Fruit fly (Drosophila melanogaster) whole organism, embryonic: ENCODE results near the gene CG14915.

Experiments
- Asciz ChIP-seq: fragments of 200-800 bp; sonication (Bioruptor generic); optimal IDR thresholded peaks from 2 replicates; lab custom pipeline; 2017; ENCODE audit warnings: missing biosample characterization, mild to moderate bottlenecking, missing genetic modification characterization, missing genetic modification reagents
- B-H2 ChIP-seq: fragments of 200-800 bp; sonication (Bioruptor generic); optimal IDR thresholded peaks from 2 replicates; lab custom pipeline; 2018; ENCODE audit warnings: missing biosample characterization, mild to moderate bottlenecking, missing genetic modification characterization
- CG10431 ChIP-seq: fragments of 200-800 bp; sonication (Bioruptor generic); optimal IDR thresholded peaks from 3 replicates; lab custom pipeline; 2018; ENCODE audit warnings: missing biosample characterization, mild to moderate bottlenecking, missing genetic modification characterization
- CG11723 ChIP-seq: fragments of 200-800 bp; sonication (Bioruptor generic); optimal IDR thresholded peaks from 2 replicates; lab custom pipeline; 2017; ENCODE audit warnings: missing biosample characterization, mild to moderate bottlenecking, missing genetic modification characterization
- CG12104 ChIP-seq: fragments of 200-800 bp; sonication (Bioruptor generic); optimal IDR thresholded peaks from 3 replicates; lab custom pipeline; 2016; ENCODE audit warnings: missing biosample characterization, missing genetic modification characterization
- CG12659 ChIP-seq: fragments of 200-800 bp; sonication (Bioruptor generic); optimal IDR thresholded peaks from 3 replicates; lab custom pipeline; 2017; ENCODE audit warnings: mild to moderate bottlenecking, missing biosample characterization, missing genetic modification reagents, missing genetic modification characterization
- CG12744 ChIP-seq: fragments of 200-800 bp; sonication (Bioruptor generic); optimal IDR thresholded peaks from 2 replicates; lab custom pipeline; 2016; ENCODE audit warnings: missing biosample characterization, missing genetic modification characterization
- CG13123 ChIP-seq: fragments of 200-800 bp; sonication (Bioruptor generic); optimal IDR thresholded peaks from 2 replicates; lab custom pipeline; 2016; ENCODE audit warnings: missing biosample characterization, missing genetic modification characterization
- CG13296 ChIP-seq: fragments of 200-800 bp; sonication (Bioruptor generic); optimal IDR thresholded peaks from 3 replicates; lab custom pipeline; 2018; ENCODE audit warnings: missing biosample characterization, mild to moderate bottlenecking, missing genetic modification characterization
- CG13424 ChIP-seq: fragments of 200-800 bp; sonication (Bioruptor generic); optimal IDR thresholded peaks from 2 replicates; lab custom pipeline; 2019; ENCODE audit warnings: missing biosample characterization, mild to moderate bottlenecking, missing genetic modification characterization, moderate library complexity
- CG14014 ChIP-seq: fragments of 200-800 bp; sonication (Bioruptor generic); IDR thresholded peaks from 2 replicates; pipeline ENCODE4 v1.3.6; 2022; ENCODE audit warnings: missing biosample characterization, missing genetic modification characterization
- CG14710 ChIP-seq: fragments of 200-800 bp; sonication (Bioruptor generic); optimal IDR thresholded peaks from 3 replicates; lab custom pipeline; 2019; ENCODE audit warnings: missing biosample characterization, mild to moderate bottlenecking, missing genetic modification characterization, moderate library complexity
- CG1603 ChIP-seq: fragments of 200-800 bp; sonication (Bioruptor generic); optimal IDR thresholded peaks from 2 replicates; lab custom pipeline; 2019; ENCODE audit warnings: missing biosample characterization, mild to moderate bottlenecking, missing genetic modification characterization, moderate library complexity
- CG17328 ChIP-seq: fragments of 200-800 bp; sonication (Bioruptor generic); IDR thresholded peaks from 2 replicates; pipeline ENCODE4 v1.3.6; 2022; ENCODE audit warnings: missing biosample characterization, missing genetic modification characterization
- CG17359 ChIP-seq: fragments of 200-800 bp; sonication (Bioruptor generic); optimal IDR thresholded peaks from 3 replicates; lab custom pipeline; 2018; ENCODE audit warnings: missing biosample characterization, mild to moderate bottlenecking, missing genetic modification characterization, moderate library complexity
- CG17829 ChIP-seq: fragments of 200-800 bp; optimal IDR thresholded peaks from 2 replicates; lab custom pipeline; 2019; ENCODE audit warnings: missing biosample characterization, mild to moderate bottlenecking, missing genetic modification characterization, moderate library complexity
- CG17912 ChIP-seq: fragments of 200-800 bp; sonication (Bioruptor generic); optimal IDR thresholded peaks from 2 replicates; lab custom pipeline; 2018; ENCODE audit warnings: missing biosample characterization, mild to moderate bottlenecking, missing genetic modification characterization
- CG18599 ChIP-seq: fragments of 200-800 bp; sonication (Bioruptor generic); optimal IDR thresholded peaks from 3 replicates; lab custom pipeline; 2017; ENCODE audit warnings: missing biosample characterization, missing genetic modification characterization, mild to moderate bottlenecking, moderate library complexity, missing genetic modification reagents
- CG31365 ChIP-seq: fragments of 200-800 bp; sonication (Bioruptor generic); optimal IDR thresholded peaks from 2 replicates; lab custom pipeline; 2018; ENCODE audit warnings: missing biosample characterization, mild to moderate bottlenecking, missing genetic modification characterization
- CG31441 ChIP-seq: fragments of 200-800 bp; sonication (Bioruptor generic); IDR thresholded peaks from 2 replicates; pipeline ENCODE4 v1.3.6; 2022; ENCODE audit warnings: missing biosample characterization, missing genetic modification characterization
- CG3407 ChIP-seq: fragments of 200-800 bp; sonication (Bioruptor generic); optimal IDR thresholded peaks from 2 replicates; lab custom pipeline; 2018; ENCODE audit warnings: missing biosample characterization, mild to moderate bottlenecking, missing genetic modification characterization
- CG5180 ChIP-seq: fragments of 200-800 bp; sonication (Bioruptor generic); optimal IDR thresholded peaks from 3 replicates; lab custom pipeline; 2017; ENCODE audit warnings: missing biosample characterization, missing genetic modification characterization, mild to moderate bottlenecking, moderate library complexity, missing genetic modification reagents
- CG7745 ChIP-seq: fragments of 200-800 bp; sonication (Bioruptor generic); optimal IDR thresholded peaks from 2 replicates; lab custom pipeline; 2018; ENCODE audit warnings: missing biosample characterization, mild to moderate bottlenecking, missing genetic modification characterization, moderate library complexity
- CG8478 ChIP-seq: fragments of >200 bp; optimal IDR thresholded peaks from 2 replicates; lab custom pipeline; 2018
- CG9727 ChIP-seq: fragments of 200-800 bp; sonication (Bioruptor generic); optimal IDR thresholded peaks from 3 replicates; lab custom pipeline; 2017; ENCODE audit warnings: missing biosample characterization, mild to moderate bottlenecking, missing genetic modification characterization
- Fer1 ChIP-seq: fragments of 200-800 bp; sonication (Bioruptor generic); optimal IDR thresholded peaks from 2 replicates; lab custom pipeline; 2017; ENCODE audit warnings: missing biosample characterization, mild to moderate bottlenecking, missing genetic modification characterization
- H2.0 ChIP-seq: fragments of 200-800 bp; sonication (Bioruptor generic); IDR thresholded peaks from 2 replicates; pipeline ENCODE4 v1.3.6; 2022; ENCODE audit warnings: missing biosample characterization, missing genetic modification characterization
- HLHmδ ChIP-seq: fragments of 200-800 bp; sonication (Bioruptor generic); optimal IDR thresholded peaks from 2 replicates; lab custom pipeline; 2018; ENCODE audit warnings: missing biosample characterization, mild to moderate bottlenecking, missing genetic modification characterization, moderate library complexity
- Opbp ChIP-seq: fragments of 200-800 bp; sonication (Bioruptor generic); IDR thresholded peaks from 3 replicates; pipeline ENCODE4 v1.3.6; 2022; ENCODE audit warnings: missing biosample characterization, missing genetic modification characterization; ENCODE audit not compliant: partially characterized antibody
- Side ChIP-seq: fragments of 200-800 bp; sonication (Bioruptor generic); optimal IDR thresholded peaks from 2 replicates; lab custom pipeline; 2016; ENCODE audit warnings: missing biosample characterization, missing genetic modification characterization
- abd-A ChIP-seq: fragments of 200-800 bp; sonication (Bioruptor generic); optimal IDR thresholded peaks from 3 replicates; lab custom pipeline; 2019; ENCODE audit warnings: missing biosample characterization, mild to moderate bottlenecking, missing genetic modification characterization, moderate library complexity
- az2 ChIP-seq: fragments of 200-800 bp; sonication (Bioruptor generic); optimal IDR thresholded peaks from 3 replicates; lab custom pipeline; 2016; ENCODE audit warnings: missing biosample characterization, missing genetic modification characterization
- bsh ChIP-seq, 2 experiments: fragments of 200-800 bp; sonication (Bioruptor generic); optimal IDR thresholded peaks; 2 replicates each; lab custom pipeline; 2017 to 2018; ENCODE audit warnings: mild to moderate bottlenecking in 2 of 2, missing biosample characterization in 2 of 2, missing genetic modification characterization in 2 of 2, moderate library complexity in 1 of 2
- caup ChIP-seq: fragments of 200-800 bp; sonication (Bioruptor generic); optimal IDR thresholded peaks from 3 replicates; lab custom pipeline; 2017; ENCODE audit warnings: missing biosample characterization, mild to moderate bottlenecking, missing genetic modification characterization, moderate library complexity; ENCODE audit not compliant: severe bottlenecking
- corto ChIP-seq: fragments of 200-800 bp; sonication (Bioruptor generic); optimal IDR thresholded peaks from 2 replicates; lab custom pipeline; 2016; ENCODE audit warnings: missing biosample characterization, mild to moderate bottlenecking, missing genetic modification characterization, moderate library complexity
- eve ChIP-seq, 2 experiments: fragments of >200 bp; optimal IDR thresholded peaks; 2 replicates each; lab custom pipeline; 2017; ENCODE audit warnings: missing biosample characterization in 2 of 2, missing genetic modification characterization in 2 of 2
- grn ChIP-seq: fragments of 200-800 bp; sonication (Bioruptor generic); optimal IDR thresholded peaks from 3 replicates; lab custom pipeline; 2017; ENCODE audit warnings: missing biosample characterization, missing genetic modification characterization
- maf-S ChIP-seq: fragments of 200-800 bp; sonication (Bioruptor generic); optimal IDR thresholded peaks from 2 replicates; lab custom pipeline; 2016; ENCODE audit warnings: missing biosample characterization, missing genetic modification characterization
- nau ChIP-seq: fragments of 200-800 bp; sonication (Bioruptor generic); optimal IDR thresholded peaks from 3 replicates; lab custom pipeline; 2017; ENCODE audit warnings: missing biosample characterization, mild to moderate bottlenecking, missing genetic modification characterization, missing genetic modification reagents
- nerfin-2 ChIP-seq: fragments of 200-800 bp; sonication (Bioruptor generic); IDR thresholded peaks from 2 replicates; pipeline ENCODE4 v1.3.6; 2022; ENCODE audit warnings: missing biosample characterization, missing genetic modification characterization; ENCODE audit not compliant: partially characterized antibody
- org-1 ChIP-seq: fragments of 200-800 bp; sonication (Bioruptor generic); optimal IDR thresholded peaks from 2 replicates; lab custom pipeline; 2017; ENCODE audit warnings: missing biosample characterization, missing genetic modification characterization
- pfk ChIP-seq: fragments of 200-800 bp; sonication (Bioruptor generic); optimal IDR thresholded peaks from 2 replicates; lab custom pipeline; 2018; ENCODE audit warnings: missing biosample characterization, mild to moderate bottlenecking, missing genetic modification characterization, moderate library complexity
- pita ChIP-seq: fragments of 200-800 bp; sonication (Bioruptor generic); optimal IDR thresholded peaks from 2 replicates; lab custom pipeline; 2017; ENCODE audit warnings: missing biosample characterization, mild to moderate bottlenecking, missing genetic modification characterization
- prd ChIP-seq, 3 experiments: fragments of >200 bp in 2 of 3; fragments of 200-800 bp in 1 of 3; sonication (Bioruptor generic) in 1 of 3; optimal IDR thresholded peaks in 2 of 3; IDR thresholded peaks in 1 of 3; 2 replicates in 2 of 3; 3 replicates in 1 of 3; pipeline versions ENCODE4 v1.3.6 to Lab custom; 2017 to 2022; ENCODE audit warnings: missing biosample characterization in 1 of 3, missing genetic modification characterization in 1 of 3
- psq ChIP-seq: fragments of 200-800 bp; sonication (Bioruptor generic); optimal IDR thresholded peaks from 2 replicates; lab custom pipeline; 2017; ENCODE audit warnings: missing biosample characterization, missing genetic modification characterization
- so ChIP-seq: fragments of 200-800 bp; sonication (Bioruptor generic); IDR thresholded peaks from 3 replicates; pipeline ENCODE4 v1.3.6; 2022; ENCODE audit warnings: missing biosample characterization, missing genetic modification characterization
- tap ChIP-seq: fragments of 200-800 bp; optimal IDR thresholded peaks from 3 replicates; lab custom pipeline; 2019; ENCODE audit warnings: missing biosample characterization, mild to moderate bottlenecking, missing genetic modification characterization, moderate library complexity

Gene CG14915

DNA sequence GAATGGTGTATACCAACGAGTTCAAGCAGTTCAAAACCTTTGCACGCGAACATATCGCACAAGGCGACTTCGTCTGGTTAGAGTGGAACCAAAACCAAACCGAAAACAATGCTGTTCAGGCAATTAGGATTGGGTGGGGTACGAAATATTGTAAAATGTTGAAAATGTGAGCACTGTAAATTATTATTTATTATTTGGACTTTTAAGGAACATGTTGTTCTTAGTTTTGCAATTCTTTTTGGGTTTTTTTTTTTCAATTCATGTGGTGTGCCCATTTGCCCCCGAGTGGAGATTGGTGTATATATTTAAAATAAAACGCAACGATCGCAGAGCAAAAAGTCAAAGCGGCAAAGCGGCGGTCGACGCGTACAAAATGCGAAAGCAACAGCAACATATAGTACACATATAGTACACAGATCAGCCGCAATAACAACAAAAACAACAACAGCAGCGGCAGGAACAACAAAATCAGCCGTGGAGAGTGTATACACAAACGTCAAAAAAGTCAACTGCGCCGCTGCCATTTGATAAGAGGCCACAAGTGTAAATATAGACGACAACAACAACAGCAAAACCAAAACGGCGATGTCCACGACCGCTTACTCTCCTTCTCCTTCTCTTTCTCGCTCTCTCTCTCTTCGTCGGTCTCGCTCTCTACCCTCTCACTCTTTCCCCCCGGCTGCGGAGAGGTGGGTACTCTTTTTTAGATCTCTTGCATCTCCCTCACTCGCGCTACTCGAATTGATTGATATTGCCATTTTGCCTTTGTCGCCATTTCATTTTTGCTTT lies 26.0 kb upstream of the CG14915 start (continued):
- TF ChIP-seq bsh (GFP tag; optimal IDR thresholded peaks at IDR 0.05; lab: Kevin White, UChicago): peak; percentile 42 to 49
- TF ChIP-seq CG10431 (GFP tag; lab: Kevin White, UChicago): peak; percentile 62
- no peak for TF ChIP-seq prd (optimal IDR thresholded peaks at IDR 0.05; lab: Kevin White, UChicago)
- 0 out of 3 replicates have a peak, but pooled peaks have one; percentile 30 for TF ChIP-seq prd (GFP tag; IDR thresholded peaks at IDR 0.05; lab: Robert Waterston, UW)
- TF ChIP-seq grn: peak; percentile 58
- no peak for TF ChIP-seq psq (GFP tag; lab: Kevin White, UChicago)
- TF ChIP-seq CG14014: peak; percentile 34; the same call in 1 of the 2 replicates
- TF ChIP-seq az2 (GFP tag; lab: Kevin White, UChicago): peak; percentile 20
- peak; percentile 57 for TF ChIP-seq CG18599
- peak; percentile 17 for TF ChIP-seq CG14710 (tag; lab: Kevin White, UChicago)
- peak; percentile 1 for TF ChIP-seq CG12744 (GFP tag; lab: Kevin White, UChicago)
- TF ChIP-seq nau (GFP tag; lab: Kevin White, UChicago): peak; percentile 72
- TF ChIP-seq pita (GFP tag; lab: Kevin White, UChicago): no peak
- peak; percentile 58 for TF ChIP-seq CG5180
- peak; percentile 19 for TF ChIP-seq HLHmδ (GFP tag; lab: Kevin White, UChicago)
- no peak for TF ChIP-seq nerfin-2 (GFP tag; lab: Robert Waterston, UW)
- TF ChIP-seq CG31441 (GFP tag; lab: Robert Waterston, UW): peak; percentile 58
- TF ChIP-seq Opbp: no peak
- TF ChIP-seq CG12104: peak; percentile 31
- peak; percentile 25 for TF ChIP-seq CG11723
- TF ChIP-seq B-H2 (GFP tag; lab: Kevin White, UChicago): no peak
- peak; percentile 54; the same call in 2 of the 3 replicates for TF ChIP-seq so
- peak; percentile 41 for TF ChIP-seq H2.0 (GFP tag; lab: Robert Waterston, UW)
- peak; percentile 30 for TF ChIP-seq CG13424 (tag; lab: Kevin White, UChicago)
- TF ChIP-seq CG13123 (GFP tag; lab: Kevin White, UChicago): peak; percentile 17
- no peak for TF ChIP-seq CG8478 (lab: Kevin White, UChicago)
- peak in 1 of 2 experiments; percentile 34 for TF ChIP-seq eve (GFP tag; optimal IDR thresholded peaks at IDR 0.05; lab: Kevin White, UChicago)
- peak; percentile 71 for TF ChIP-seq corto
- peak; percentile 6 for TF ChIP-seq CG1603 (tag; lab: Kevin White, UChicago)
- TF ChIP-seq pfk (GFP tag; lab: Kevin White, UChicago): peak; percentile 36
- peak; percentile 50 for TF ChIP-seq CG9727 (GFP tag; lab: Kevin White, UChicago)
- TF ChIP-seq Side (GFP tag; lab: Kevin White, UChicago): peak; percentile 43
- TF ChIP-seq CG3407 (GFP tag; lab: Kevin White, UChicago): peak; percentile 59
- no peak for TF ChIP-seq CG17328
- TF ChIP-seq Asciz (GFP tag; lab: Kevin White, UChicago): peak; percentile 36
- TF ChIP-seq CG13296 (GFP tag; lab: Kevin White, UChicago): peak; percentile 62
- TF ChIP-seq caup (GFP tag; lab: Kevin White, UChicago): peak; percentile 52
- no peak for TF ChIP-seq CG17912
- TF ChIP-seq maf-S: peak; percentile 10
- no peak for TF ChIP-seq CG17829 (tag; lab: Kevin White, UChicago)
- TF ChIP-seq CG12659 (GFP tag; lab: Kevin White, UChicago): peak; percentile 18
- TF ChIP-seq tap (tag; lab: Kevin White, UChicago): peak; percentile 25
- peak; percentile 43 for TF ChIP-seq Fer1 (GFP tag; lab: Kevin White, UChicago)
- TF ChIP-seq org-1 (GFP tag; lab: Kevin White, UChicago): peak; percentile 55
- no peak for TF ChIP-seq abd-A
- TF ChIP-seq CG7745 (tag; lab: Kevin White, UChicago): no peak
- peak; percentile 11 for TF ChIP-seq CG31365
- TF ChIP-seq CG17359 (tag; lab: Kevin White, UChicago): peak; percentile 30
